Fruit fly (Drosophila melanogaster): ENCODE measurements around the gene odd.

odd gene

dm6 chr2L:3602589-3602988, 4.0 kb downstream of the odd start:
- TF ChIP-seq CG11902 (GFP tag; optimal IDR thresholded peaks at IDR 0.05) (no peak), dsx (GFP tag; optimal IDR thresholded peaks at IDR 0.05; ENCODE audit: poor library complexity, severe bottlenecking) (no peak), lz (GFP tag; optimal IDR thresholded peaks at IDR 0.05) (no peak), Lpt (GFP tag; optimal IDR thresholded peaks at IDR 0.05) (no peak), Hr39 (GFP tag; optimal IDR thresholded peaks at IDR 0.05) (no peak), CG10669 (GFP tag; optimal IDR thresholded peaks at IDR 0.05) (no peak), CG32006 (GFP tag; optimal IDR thresholded peaks at IDR 0.05) (no peak)

dm6 chr2L:3600847-3601246, 5.7 kb downstream of the odd start:
- no peak for TF ChIP-seq Ets96B (tag; optimal IDR thresholded peaks at IDR 0.05)
- TF ChIP-seq Sox14 (GFP tag; optimal IDR thresholded peaks at IDR 0.05): no peak
- TF ChIP-seq Eip78C (GFP tag): peak; percentile 47
- 0 out of 2 replicates have a peak, but pooled peaks have one; percentile 11 for TF ChIP-seq CG15336 (GFP tag; IDR thresholded peaks at IDR 0.05)
- peak; percentile 34; the same call in 1 of the 3 replicates for TF ChIP-seq CG6163 (GFP tag; IDR thresholded peaks at IDR 0.05)
- peak; percentile 30 for TF ChIP-seq CG3032 (tag; optimal IDR thresholded peaks at IDR 0.05)
- TF ChIP-seq CG6808 (GFP tag; optimal IDR thresholded peaks at IDR 0.05): peak; percentile 28

- no peak for TF ChIP-seq CG7368 (GFP tag; optimal IDR thresholded peaks at IDR 0.05)
- peak; percentile 11 for TF ChIP-seq CG8632 (GFP tag; optimal IDR thresholded peaks at IDR 0.05)
- TF ChIP-seq CG4318 (GFP tag; optimal IDR thresholded peaks at IDR 0.05): peak; percentile 9
- TF ChIP-seq fd85E (GFP tag; optimal IDR thresholded peaks at IDR 0.05): no peak
- TF ChIP-seq Sox15 (GFP tag; optimal IDR thresholded peaks at IDR 0.05): peak; percentile 10
- TF ChIP-seq Blimp-1 (GFP tag; optimal IDR thresholded peaks at IDR 0.05): no peak
- peak; percentile 58 for TF ChIP-seq cyc (GFP tag; optimal IDR thresholded peaks at IDR 0.05)
- TF ChIP-seq CG15336 (GFP tag; IDR thresholded peaks at IDR 0.05): peak; percentile 29; the same call in 1 of the 2 replicates
- no peak for TF ChIP-seq Sox102F (GFP tag; optimal IDR thresholded peaks at IDR 0.05)
- TF ChIP-seq net (GFP tag; optimal IDR thresholded peaks at IDR 0.05): peak; percentile 20
- peak; percentile 79 for TF ChIP-seq CG6163 (GFP tag; IDR thresholded peaks at IDR 0.05)
- peak; percentile 20 for TF ChIP-seq Ets21C (GFP tag; optimal IDR thresholded peaks at IDR 0.05)
- TF ChIP-seq CG8319 (GFP tag; optimal IDR thresholded peaks at IDR 0.05): peak; percentile 25
- no peak for TF ChIP-seq svp (GFP tag)
- peak in 1 of 2 experiments; percentile 31 for TF ChIP-seq salr (GFP tag; optimal IDR thresholded peaks at IDR 0.05)
- TF ChIP-seq lz (GFP tag; optimal IDR thresholded peaks at IDR 0.05): peak; percentile 49
- TF ChIP-seq Eip78C (GFP tag): peak; percentile 69
- TF ChIP-seq eg (GFP tag; IDR thresholded peaks at IDR 0.05): peak; percentile 58; the same call in 2 of the 3 replicates
- TF ChIP-seq CG8119 (GFP tag; IDR thresholded peaks at IDR 0.05): peak; percentile 43; the same call in 1 of the 3 replicates
- TF ChIP-seq Gug (GFP tag; IDR thresholded peaks at IDR 0.05): peak; percentile 32; the same call in 1 of the 2 replicates
- TF ChIP-seq CG6808 (GFP tag; optimal IDR thresholded peaks at IDR 0.05): no peak
- TF ChIP-seq esn (GFP tag; optimal IDR thresholded peaks at IDR 0.05): peak; percentile 45
- no peak for TF ChIP-seq Eip93F (GFP tag; optimal IDR thresholded peaks at IDR 0.05)
- TF ChIP-seq fd59A (GFP tag; optimal IDR thresholded peaks at IDR 0.05): peak; percentile 10
- TF ChIP-seq Smox (GFP tag; optimal IDR thresholded peaks at IDR 0.05): peak; percentile 23
- TF ChIP-seq CG6792 (GFP tag; optimal IDR thresholded peaks at IDR 0.05): peak; percentile 30
- TF ChIP-seq pdm3 (GFP tag; optimal IDR thresholded peaks at IDR 0.05): peak; percentile 39
- TF ChIP-seq spab (GFP tag; optimal IDR thresholded peaks at IDR 0.05): peak; percentile 15
- peak; percentile 10 for TF ChIP-seq CG11902 (GFP tag; optimal IDR thresholded peaks at IDR 0.05)
- peak; percentile 5 for TF ChIP-seq dsx (GFP tag; optimal IDR thresholded peaks at IDR 0.05; ENCODE audit: poor library complexity, severe bottlenecking)
- TF ChIP-seq CG1621 (tag; optimal IDR thresholded peaks at IDR 0.05): peak; percentile 45
- TF ChIP-seq CG6276 (GFP tag; optimal IDR thresholded peaks at IDR 0.05): no peak
- peak; percentile 41 for TF ChIP-seq OdsH (GFP tag; optimal IDR thresholded peaks at IDR 0.05)
- TF ChIP-seq ss (GFP tag; optimal IDR thresholded peaks at IDR 0.05): peak; percentile 17 to 27
- TF ChIP-seq CG10631 (GFP tag; optimal IDR thresholded peaks at IDR 0.05): peak; percentile 47
- TF ChIP-seq Met (GFP tag; optimal IDR thresholded peaks at IDR 0.05): peak; percentile 58
- peak; percentile 49 for TF ChIP-seq topi (GFP tag; optimal IDR thresholded peaks at IDR 0.05)
- peak; percentile 43 for TF ChIP-seq acj6 (GFP tag; optimal IDR thresholded peaks at IDR 0.05)
- TF ChIP-seq Hr38 (GFP tag; optimal IDR thresholded peaks at IDR 0.05): no peak
- no peak for TF ChIP-seq vri (GFP tag; optimal IDR thresholded peaks at IDR 0.05)
- peak; percentile 44 for TF ChIP-seq Ets96B (tag; optimal IDR thresholded peaks at IDR 0.05)
- peak; percentile 58 for TF ChIP-seq CG10669 (GFP tag; optimal IDR thresholded peaks at IDR 0.05)
Observed at dm6 chr2L:3598485-3598884, 8.1 kb downstream of the odd start.
